Worm (Caenorhabditis elegans): ENCODE data around the gene nspc-15.
A peak's percentile ranks its signal among the peaks of the same experiment; 100 is the strongest.

nspc-15 gene

DNA sequence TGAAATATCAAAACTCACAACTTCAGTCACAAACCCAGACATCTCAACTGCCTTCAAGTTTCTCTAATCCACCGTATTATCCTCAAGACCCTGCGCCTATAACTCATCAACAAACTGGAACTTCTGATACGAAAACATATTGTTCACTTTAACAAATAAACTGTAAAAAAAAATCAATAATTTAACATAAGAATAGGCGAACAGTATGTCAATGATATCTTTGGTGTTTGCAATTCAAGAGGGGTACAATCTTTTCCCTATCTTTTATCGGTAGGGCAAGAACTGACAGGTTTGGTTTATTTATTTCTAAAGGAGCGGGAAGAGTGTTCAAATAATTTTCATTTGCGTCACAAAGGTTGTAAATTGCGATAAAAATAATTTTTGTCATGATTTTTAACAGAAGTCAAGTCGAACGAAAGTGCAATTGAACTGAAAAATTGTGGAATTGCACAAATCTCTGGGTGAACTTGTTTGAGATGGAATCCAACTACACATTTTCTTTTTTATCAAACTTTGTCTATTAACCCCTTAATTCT lies 2.5 kb downstream of the nspc-15 start (continued):
- TF ChIP-seq hlh-4 (tag; optimal IDR thresholded peaks at IDR 0.05) (peak; percentile 59), unc-62 (GFP tag; optimal IDR thresholded peaks at IDR 0.05) (no peak), lin-14 (GFP tag; optimal IDR thresholded peaks at IDR 0.05) (peak; percentile 96), efl-1 (optimal IDR thresholded peaks at IDR 0.05) (peak; percentile 80 to 83), efl-1 (GFP tag; optimal IDR thresholded peaks at IDR 0.05 in 1 of 2) (peak; percentile 52 to 96), fkh-10 (GFP tag; optimal IDR thresholded peaks at IDR 0.05) (peak; percentile 99), ceh-90 (tag; optimal IDR thresholded peaks at IDR 0.05) (peak; percentile 15), grh-1 (GFP tag; IDR thresholded peaks at IDR 0.05) (peak; percentile 92), ceh-82 (tag; optimal IDR thresholded peaks at IDR 0.05) (peak; percentile 90 to 97 (median 97)), unc-130 (tag; optimal IDR thresholded peaks at IDR 0.05) (no peak), mef-2 (tag; optimal IDR thresholded peaks at IDR 0.05) (peak; percentile 74), elt-2 (tag; optimal IDR thresholded peaks at IDR 0.05) (peak; percentile 91), dsc-1 (tag; optimal IDR thresholded peaks at IDR 0.05) (peak; percentile 100), sptf-1 (tag; optimal IDR thresholded peaks at IDR 0.05) (no peak), ztf-11 (tag; optimal IDR thresholded peaks at IDR 0.05) (peak; percentile 49 to 89), nhr-237 (tag; optimal IDR thresholded peaks at IDR 0.05) (peak; percentile 98), snpc-4 (tag; optimal IDR thresholded peaks at IDR 0.05) (peak; percentile 93), isw-1 (GFP tag; IDR thresholded peaks at IDR 0.05) (peak; percentile 82), xbp-1 (tag; optimal IDR thresholded peaks at IDR 0.05) (peak; percentile 91), ets-5 (GFP tag; IDR thresholded peaks at IDR 0.05) (no peak), mdl-1 (tag; optimal IDR thresholded peaks at IDR 0.05) (peak in 1 of 2 experiments; percentile 86), nhr-77 (tag; optimal IDR thresholded peaks at IDR 0.05) (peak; percentile 99), irx-1 (tag; optimal IDR thresholded peaks at IDR 0.05) (peak; percentile 99), nhr-71 (tag; optimal IDR thresholded peaks at IDR 0.05) (peak; percentile 98), lir-3 (tag; optimal IDR thresholded peaks at IDR 0.05; ENCODE audit: poor library complexity) (peak; percentile 94), sox-4 (tag; optimal IDR thresholded peaks at IDR 0.05) (peak; percentile 99), fkh-8 (tag; optimal IDR thresholded peaks at IDR 0.05) (peak; percentile 94), nhr-19 (GFP tag; conservative IDR thresholded peaks at IDR 0.05) (peak; percentile 97), zip-4 (GFP tag; optimal IDR thresholded peaks at IDR 0.05) (peak; percentile 94), nhr-11 (tag; optimal IDR thresholded peaks at IDR 0.05) (peak; percentile 100), mep-1 (tag; optimal IDR thresholded peaks at IDR 0.05) (peak; percentile 100), vab-15 (tag; optimal IDR thresholded peaks at IDR 0.05) (peak; percentile 4), ceh-88 (GFP tag; IDR thresholded peaks at IDR 0.05) (peak; percentile 94), nhr-76 (tag; optimal IDR thresholded peaks at IDR 0.05) (peak; percentile 90), efl-3 (GFP tag; optimal IDR thresholded peaks at IDR 0.05) (peak; percentile 67), unc-86 (tag; optimal IDR thresholded peaks at IDR 0.05) (peak; percentile 66), tlp-1 (tag; optimal IDR thresholded peaks at IDR 0.05) (no peak), C04F5.9 (tag; optimal IDR thresholded peaks at IDR 0.05) (peak; percentile 93), fkh-4 (tag; optimal IDR thresholded peaks at IDR 0.05; ENCODE audit: borderline replicate concordance) (peak; percentile 88)

DNA sequence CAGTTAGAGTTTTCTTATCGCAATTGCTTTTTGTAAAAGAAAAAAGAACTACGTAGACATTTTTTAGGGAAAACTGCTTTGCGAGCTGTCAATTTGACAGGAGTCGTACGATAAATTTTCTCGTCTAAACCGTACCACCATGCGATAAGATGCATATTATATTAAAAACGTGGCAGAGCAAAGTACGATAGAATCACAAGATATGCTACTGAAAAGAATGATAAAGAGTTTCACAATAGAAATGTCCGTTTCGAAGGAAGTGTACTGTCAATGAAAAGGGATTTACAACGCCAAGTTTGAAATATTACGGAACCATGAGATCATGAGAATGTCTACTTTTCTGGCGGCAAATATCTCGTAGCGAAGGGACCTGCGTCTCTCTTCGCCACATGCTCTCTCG lies 4.3 kb downstream of the nspc-15 start, which contains the start of gene F19H6.5:
Gene F19H6.5, minus strand, starts transcription at position 101 of the 400 bp plus-strand sequence.
- TF ChIP-seq blmp-1 (tag; optimal IDR thresholded peaks at IDR 0.05) (no peak), dpl-1 (GFP tag; optimal IDR thresholded peaks at IDR 0.05) (no peak), ztf-11 (tag; optimal IDR thresholded peaks at IDR 0.05) (no peak), nhr-90 (tag; optimal IDR thresholded peaks at IDR 0.05; ENCODE audit: poor library complexity) (no peak), aly-2 (tag; optimal IDR thresholded peaks at IDR 0.05) (no peak), irx-1 (tag; optimal IDR thresholded peaks at IDR 0.05) (no peak), skn-1 (tag; optimal IDR thresholded peaks at IDR 0.05) (no peak), hpl-2 (GFP tag; optimal IDR thresholded peaks at IDR 0.05) (no peak), C34B4.2 (tag; optimal IDR thresholded peaks at IDR 0.05) (no peak), lin-35 (GFP tag; optimal IDR thresholded peaks at IDR 0.05) (no peak), unc-30 (tag; optimal IDR thresholded peaks at IDR 0.05) (no peak), nhr-84 (tag; optimal IDR thresholded peaks at IDR 0.05) (no peak), pqm-1 (tag; optimal IDR thresholded peaks at IDR 0.05) (no peak), egl-13 (tag; optimal IDR thresholded peaks at IDR 0.05) (no peak), sup-37 (GFP tag; optimal IDR thresholded peaks at IDR 0.05) (no peak), unc-86 (tag; optimal IDR thresholded peaks at IDR 0.05) (no peak), fkh-4 (tag; optimal IDR thresholded peaks at IDR 0.05; ENCODE audit: borderline replicate concordance) (no peak)
